Fruit fly (Drosophila melanogaster): ENCODE results near the gene CG15599.

CG15599 gene

DNA sequence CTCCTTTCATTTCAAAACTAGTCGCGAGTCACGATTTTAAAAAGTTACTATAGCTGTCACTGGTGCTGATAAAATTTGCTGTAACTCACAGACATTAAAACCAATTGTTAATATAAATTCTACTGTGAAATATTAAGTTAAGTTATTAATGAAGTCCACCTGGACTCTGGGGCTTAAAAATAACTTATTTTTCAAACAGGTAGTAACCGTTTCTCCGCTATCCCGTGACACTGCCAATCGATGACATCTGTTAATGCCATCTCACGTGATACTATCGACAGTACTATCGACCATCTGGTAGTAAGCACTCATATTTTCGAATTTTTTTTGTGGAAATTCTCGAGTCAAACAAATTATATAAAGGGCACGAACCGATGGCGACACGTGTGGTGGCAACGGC lies 45.3 kb upstream of the CG15599 start, which contains the start of the genes CG12379 and MagR (continued):
- TF ChIP-seq pho (GFP tag; optimal IDR thresholded peaks at IDR 0.05): peak; percentile 67
- peak; percentile 4 for TF ChIP-seq CG10274 (GFP tag; optimal IDR thresholded peaks at IDR 0.05)
- TF ChIP-seq lov (optimal IDR thresholded peaks at IDR 0.05): no peak
- no peak for TF ChIP-seq lov (GFP tag; IDR thresholded peaks at IDR 0.05)
- TF ChIP-seq kni (GFP tag; optimal IDR thresholded peaks at IDR 0.05): peak; percentile 43
- TF ChIP-seq fru (optimal IDR thresholded peaks at IDR 0.05): no peak
- peak; percentile 63 for TF ChIP-seq Hsf (GFP tag; optimal IDR thresholded peaks at IDR 0.05)
- TF ChIP-seq CG11560 (tag; IDR thresholded peaks at IDR 0.05): peak; percentile 59; the same call in 1 of the 3 replicates
- no peak for TF ChIP-seq fd102C (GFP tag; optimal IDR thresholded peaks at IDR 0.05)
- peak; percentile 83 for TF ChIP-seq Scr (GFP tag; IDR thresholded peaks at IDR 0.05; ENCODE audit: partially characterized antibody)
- TF ChIP-seq tin (GFP tag; optimal IDR thresholded peaks at IDR 0.05): peak; percentile 61
- TF ChIP-seq klu (GFP tag; IDR thresholded peaks at IDR 0.05): peak; percentile 48; the same call in 1 of the 2 replicates
- peak; percentile 78 for TF ChIP-seq CoRest (tag; optimal IDR thresholded peaks at IDR 0.05)
- peak; percentile 28; the same call in 1 of the 2 replicates for TF ChIP-seq CG10366 (GFP tag; IDR thresholded peaks at IDR 0.05)
- TF ChIP-seq shn (GFP tag; optimal IDR thresholded peaks at IDR 0.05): peak; percentile 7
- TF ChIP-seq CG17361 (GFP tag; IDR thresholded peaks at IDR 0.05): peak; percentile 83
- peak; percentile 93 for TF ChIP-seq sens (GFP tag)
- no peak for TF ChIP-seq dimm (GFP tag; IDR thresholded peaks at IDR 0.05)
- no peak for TF ChIP-seq CG8478 (optimal IDR thresholded peaks at IDR 0.05)
- TF ChIP-seq Usf (GFP tag; optimal IDR thresholded peaks at IDR 0.05): peak; percentile 22
- TF ChIP-seq CG3995 (GFP tag; optimal IDR thresholded peaks at IDR 0.05): peak; percentile 100
- peak; percentile 86 for TF ChIP-seq knrl (GFP tag; IDR thresholded peaks at IDR 0.05; ENCODE audit: partially characterized antibody)
- TF ChIP-seq lola (GFP tag; optimal IDR thresholded peaks at IDR 0.05): peak in 1 of 3 experiments; percentile 53
- no peak for TF ChIP-seq CG8359 (GFP tag; optimal IDR thresholded peaks at IDR 0.05; ENCODE audit: borderline replicate concordance)
- TF ChIP-seq CG30020 (tag; optimal IDR thresholded peaks at IDR 0.05): peak; percentile 75
- peak; percentile 53 to 71 for TF ChIP-seq dpn (GFP tag; optimal IDR thresholded peaks at IDR 0.05)
- TF ChIP-seq repo (GFP tag; optimal IDR thresholded peaks at IDR 0.05): no peak
- peak; percentile 67 for TF ChIP-seq Opbp (GFP tag; IDR thresholded peaks at IDR 0.05; ENCODE audit: partially characterized antibody)
- no peak for TF ChIP-seq seq (GFP tag; IDR thresholded peaks at IDR 0.05)
- TF ChIP-seq CG13775 (GFP tag; optimal IDR thresholded peaks at IDR 0.05): peak; percentile 59
- TF ChIP-seq slbo (GFP tag; IDR thresholded peaks at IDR 0.05): peak; percentile 62
- TF ChIP-seq pzg (GFP tag; optimal IDR thresholded peaks at IDR 0.05): peak; percentile 58
- peak; percentile 64 for TF ChIP-seq CG9727 (GFP tag; optimal IDR thresholded peaks at IDR 0.05)
- TF ChIP-seq pfk (GFP tag; optimal IDR thresholded peaks at IDR 0.05): no peak
- no peak for TF ChIP-seq CG15073 (GFP tag; optimal IDR thresholded peaks at IDR 0.05)
- TF ChIP-seq Lim3 (GFP tag; IDR thresholded peaks at IDR 0.05): no peak
- TF ChIP-seq HLHmδ (GFP tag; optimal IDR thresholded peaks at IDR 0.05): no peak
- no peak for TF ChIP-seq Mrtf (GFP tag; IDR thresholded peaks at IDR 0.05)
- TF ChIP-seq Fer3 (tag; optimal IDR thresholded peaks at IDR 0.05): peak; percentile 66
- peak; percentile 57 for TF ChIP-seq CG1603 (tag; optimal IDR thresholded peaks at IDR 0.05)
- no peak for TF ChIP-seq CG10959 (GFP tag; IDR thresholded peaks at IDR 0.05)
- TF ChIP-seq Gug (GFP tag; IDR thresholded peaks at IDR 0.05): peak; percentile 52; the same call in 1 of the 4 replicates
- peak; percentile 46 for TF ChIP-seq CG1233 (GFP tag; optimal IDR thresholded peaks at IDR 0.05)
- no peak for TF ChIP-seq Stat92E (GFP tag; optimal IDR thresholded peaks at IDR 0.05)
- TF ChIP-seq Nf-YC (tag; optimal IDR thresholded peaks at IDR 0.05): peak; percentile 72
- peak; percentile 59 for TF ChIP-seq bab2 (GFP tag; optimal IDR thresholded peaks at IDR 0.05)
- peak; percentile 58 for TF ChIP-seq CG15514 (GFP tag; optimal IDR thresholded peaks at IDR 0.05)
- TF ChIP-seq da (GFP tag; optimal IDR thresholded peaks at IDR 0.05): no peak
- TF ChIP-seq CG14860 (GFP tag; IDR thresholded peaks at IDR 0.05; ENCODE audit: partially characterized antibody): peak; percentile 77
- TF ChIP-seq vnd (GFP tag; IDR thresholded peaks at IDR 0.05; ENCODE audit: partially characterized antibody): peak; percentile 75
- peak; percentile 45 for TF ChIP-seq CG1647 (GFP tag; optimal IDR thresholded peaks at IDR 0.05)

Data from whole organism, embryonic.